Fruit fly (Drosophila melanogaster) whole organism, embryonic: ENCODE measurements around the gene CG1640.
A peak's percentile ranks its signal among the peaks of the same experiment; 100 is the strongest.

Experiments
- ATbp ChIP-seq: fragments of 200-800 bp; sonication (Bioruptor generic); optimal IDR thresholded peaks from 2 replicates; lab custom pipeline; 2017; ENCODE audit warnings: missing biosample characterization, mild to moderate bottlenecking, missing genetic modification characterization, missing genetic modification reagents
- Atf6 ChIP-seq: fragments of 200-800 bp; sonication (Bioruptor generic); IDR thresholded peaks from 2 replicates; pipeline ENCODE4 v1.3.6; 2022; ENCODE audit warnings: missing biosample characterization, missing genetic modification characterization
- Awh ChIP-seq: fragments of 200-800 bp; sonication (Bioruptor generic); IDR thresholded peaks from 2 replicates; pipeline ENCODE4, ENCODE4 v1.3.6; 2022; ENCODE audit warnings: missing biosample characterization, missing genetic modification characterization
- CG10979 ChIP-seq: fragments of 200-800 bp; sonication (Bioruptor generic); optimal IDR thresholded peaks from 2 replicates; lab custom pipeline; 2018; ENCODE audit warnings: missing biosample characterization, mild to moderate bottlenecking, missing genetic modification characterization, moderate library complexity
- CG11247 ChIP-seq: fragments of 200-800 bp; sonication (Bioruptor generic); IDR thresholded peaks from 2 replicates; pipeline ENCODE4 v1.3.6; 2022; ENCODE audit warnings: missing biosample characterization, missing genetic modification characterization
- CG11504 ChIP-seq: fragments of 200-800 bp; sonication (Bioruptor generic); optimal IDR thresholded peaks from 3 replicates; lab custom pipeline; 2019; ENCODE audit warnings: missing biosample characterization, mild to moderate bottlenecking, missing genetic modification characterization, moderate library complexity
- CG1233 ChIP-seq: fragments of 200-800 bp; sonication (Bioruptor generic); optimal IDR thresholded peaks from 4 replicates; lab custom pipeline; 2018; ENCODE audit warnings: missing biosample characterization, mild to moderate bottlenecking, missing genetic modification characterization
- CG14441 ChIP-seq: fragments of 200-800 bp; sonication (Bioruptor generic); IDR thresholded peaks from 2 replicates; pipeline ENCODE4 v1.3.6; 2022; ENCODE audit warnings: missing biosample characterization, missing genetic modification characterization
- CG1647 ChIP-seq: fragments of 200-800 bp; sonication (Bioruptor generic); optimal IDR thresholded peaks from 3 replicates; lab custom pipeline; 2016; ENCODE audit warnings: missing biosample characterization, missing genetic modification characterization
- CG2116 ChIP-seq: fragments of 200-800 bp; sonication (Bioruptor generic); optimal IDR thresholded peaks from 3 replicates; lab custom pipeline; 2018; ENCODE audit warnings: missing biosample characterization, mild to moderate bottlenecking, missing genetic modification characterization
- CG2202 ChIP-seq: fragments of 200-800 bp; sonication (Bioruptor generic); optimal IDR thresholded peaks from 2 replicates; lab custom pipeline; 2018; ENCODE audit warnings: missing biosample characterization, mild to moderate bottlenecking, missing genetic modification characterization
- CG31224 ChIP-seq: fragments of 200-800 bp; sonication (Bioruptor generic); IDR thresholded peaks from 2 replicates; pipeline ENCODE4 v1.3.6; 2022; ENCODE audit warnings: missing biosample characterization, missing genetic modification characterization
- CG31388 ChIP-seq: fragments of 200-800 bp; sonication (Bioruptor generic); optimal IDR thresholded peaks from 2 replicates; lab custom pipeline; 2016; ENCODE audit warnings: missing biosample characterization, missing genetic modification characterization
- CG33213 ChIP-seq: fragments of 200-800 bp; sonication (Bioruptor generic); optimal IDR thresholded peaks from 3 replicates; lab custom pipeline; 2016; ENCODE audit warnings: missing biosample characterization, missing genetic modification characterization
- CG4328 ChIP-seq: fragments of 200-800 bp; sonication (Bioruptor generic); optimal IDR thresholded peaks from 3 replicates; lab custom pipeline; 2017; ENCODE audit warnings: missing biosample characterization, missing genetic modification reagents, missing genetic modification characterization
- CG6254 ChIP-seq: fragments of 200-800 bp; sonication (Bioruptor generic); optimal IDR thresholded peaks from 3 replicates; lab custom pipeline; 2017; ENCODE audit warnings: mild to moderate bottlenecking, missing biosample characterization, missing genetic modification reagents, missing genetic modification characterization
- CG6654 ChIP-seq: fragments of 200-800 bp; sonication (Bioruptor generic); optimal IDR thresholded peaks from 2 replicates; lab custom pipeline; 2017; ENCODE audit warnings: missing biosample characterization, mild to moderate bottlenecking, missing genetic modification characterization
- CG7987 ChIP-seq: fragments of 200-800 bp; sonication (Bioruptor generic); optimal IDR thresholded peaks from 2 replicates; lab custom pipeline; 2018; ENCODE audit warnings: missing biosample characterization, mild to moderate bottlenecking, missing genetic modification characterization, moderate library complexity
- CG8281 ChIP-seq: fragments of 200-800 bp; sonication (Bioruptor generic); optimal IDR thresholded peaks from 2 replicates; lab custom pipeline; 2018; ENCODE audit warnings: missing biosample characterization, mild to moderate bottlenecking, missing genetic modification characterization, moderate library complexity
- CG8924 ChIP-seq: fragments of 200-800 bp; optimal IDR thresholded peaks from 3 replicates; lab custom pipeline; 2019; ENCODE audit warnings: missing biosample characterization, mild to moderate bottlenecking, missing genetic modification characterization, moderate library complexity
- CG8944 ChIP-seq: fragments of 200-800 bp; sonication (Bioruptor generic); optimal IDR thresholded peaks from 3 replicates; lab custom pipeline; 2016; ENCODE audit warnings: missing biosample characterization, missing genetic modification characterization
- CG9817 ChIP-seq: fragments of 200-800 bp; sonication (Bioruptor generic); optimal IDR thresholded peaks from 2 replicates; lab custom pipeline; 2018; ENCODE audit warnings: missing biosample characterization, mild to moderate bottlenecking, missing genetic modification characterization, moderate library complexity
- CG9876 ChIP-seq: fragments of 200-800 bp; sonication (Bioruptor generic); optimal IDR thresholded peaks from 2 replicates; lab custom pipeline; 2016; ENCODE audit warnings: missing biosample characterization, missing genetic modification characterization
- CG9932 ChIP-seq: fragments of 200-800 bp; sonication (Bioruptor generic); IDR thresholded peaks from 2 replicates; pipeline ENCODE4 v1.3.6; 2022; ENCODE audit warnings: missing biosample characterization, missing genetic modification characterization
- D19A ChIP-seq: fragments of 200-800 bp; optimal IDR thresholded peaks from 3 replicates; lab custom pipeline; 2019; ENCODE audit warnings: missing biosample characterization, mild to moderate bottlenecking, missing genetic modification characterization, moderate library complexity
- Dbx ChIP-seq: fragments of 200-800 bp; sonication (Bioruptor generic); IDR thresholded peaks from 3 replicates; pipeline ENCODE4 v1.3.6; 2022; ENCODE audit warnings: missing biosample characterization, missing genetic modification characterization
- Dfd ChIP-seq, 2 experiments: fragments of >200 bp; optimal IDR thresholded peaks; 2 replicates each; lab custom pipeline; 2017; ENCODE audit warnings: missing biosample characterization in 2 of 2, missing genetic modification characterization in 2 of 2
- Jarid2 ChIP-seq: fragments of 200-800 bp; sonication (Bioruptor generic); optimal IDR thresholded peaks from 3 replicates; lab custom pipeline; 2017; ENCODE audit warnings: mild to moderate bottlenecking, missing biosample characterization, missing genetic modification reagents, missing genetic modification characterization
- MBD-R2 ChIP-seq: fragments of 200-800 bp; sonication (Bioruptor generic); IDR thresholded peaks from 2 replicates; pipeline ENCODE4 v1.3.6; 2022; ENCODE audit warnings: missing biosample characterization, missing genetic modification characterization
- Med ChIP-seq: fragments of 200-800 bp; sonication (Bioruptor generic); peaks from one replicate; lab custom pipeline; 2016; ENCODE audit warnings: missing biosample characterization, missing genetic modification characterization, mild to moderate bottlenecking, inconsistent platforms, moderate library complexity
- Mrtf ChIP-seq: fragments of 200-800 bp; sonication (Bioruptor generic); IDR thresholded peaks from 3 replicates; pipeline ENCODE4 v1.3.6; 2022; ENCODE audit warnings: missing biosample characterization, missing genetic modification characterization
- Myb ChIP-seq: fragments of 200-800 bp; sonication (Bioruptor generic); optimal IDR thresholded peaks from 2 replicates; lab custom pipeline; 2016; ENCODE audit warnings: missing biosample characterization, missing genetic modification characterization
- Neu2 ChIP-seq: fragments of 200-800 bp; sonication (Bioruptor generic); optimal IDR thresholded peaks from 3 replicates; lab custom pipeline; 2016; ENCODE audit warnings: missing biosample characterization, missing genetic modification characterization, borderline replicate concordance
- Nf-YA ChIP-seq: fragments of 200-800 bp; sonication (Bioruptor generic); IDR thresholded peaks from 2 replicates; pipeline ENCODE4 v1.3.6; 2022; ENCODE audit warnings: missing biosample characterization, missing genetic modification characterization
- Oaz ChIP-seq: fragments of 200-800 bp; sonication (Bioruptor generic); IDR thresholded peaks from 2 replicates; pipeline ENCODE4 v1.3.6; 2022; ENCODE audit warnings: missing biosample characterization, missing genetic modification characterization
- Sry-δ ChIP-seq: fragments of 200-800 bp; sonication (Bioruptor generic); optimal IDR thresholded peaks from 2 replicates; lab custom pipeline; 2016; ENCODE audit warnings: missing biosample characterization, missing genetic modification characterization
- chm ChIP-seq: fragments of 200-800 bp; sonication (Bioruptor generic); IDR thresholded peaks from 2 replicates; pipeline ENCODE4 v1.3.6; 2022; ENCODE audit warnings: missing biosample characterization, missing genetic modification characterization
- dan ChIP-seq: fragments of 200-800 bp; sonication (Bioruptor generic); IDR thresholded peaks from 2 replicates; pipeline ENCODE4 v1.3.6; 2022; ENCODE audit warnings: missing biosample characterization, missing genetic modification characterization
- gsb-n ChIP-seq: fragments of 200-800 bp; sonication (Bioruptor generic); optimal IDR thresholded peaks from 3 replicates; lab custom pipeline; 2018; ENCODE audit warnings: missing biosample characterization, mild to moderate bottlenecking, missing genetic modification characterization
- ken ChIP-seq: fragments of 200-800 bp; sonication (Bioruptor generic); IDR thresholded peaks from 3 replicates; pipeline ENCODE4 v1.3.6; 2022; ENCODE audit warnings: missing biosample characterization, missing genetic modification characterization
- kni ChIP-seq: fragments of 200-800 bp; sonication (Bioruptor generic); optimal IDR thresholded peaks from 3 replicates; lab custom pipeline; 2017; ENCODE audit warnings: mild to moderate bottlenecking, missing biosample characterization, missing genetic modification reagents, missing genetic modification characterization
- lola ChIP-seq, 3 experiments: fragments of >200 bp in 2 of 3; fragments of 200-800 bp in 1 of 3; sonication (Bioruptor generic) in 1 of 3; optimal IDR thresholded peaks; 2 replicates each; lab custom pipeline; 2017 to 2019; ENCODE audit warnings: missing biosample characterization in 3 of 3, missing genetic modification characterization in 3 of 3, mild to moderate bottlenecking in 1 of 3, moderate library complexity in 1 of 3
- nerfin-1 ChIP-seq: fragments of 200-800 bp; sonication (Bioruptor generic); optimal IDR thresholded peaks from 3 replicates; lab custom pipeline; 2019; ENCODE audit warnings: missing biosample characterization, mild to moderate bottlenecking, missing genetic modification characterization, moderate library complexity
- nmo ChIP-seq: fragments of 200-800 bp; sonication (Bioruptor generic); optimal IDR thresholded peaks from 2 replicates; lab custom pipeline; 2018; ENCODE audit warnings: missing biosample characterization, mild to moderate bottlenecking, missing genetic modification characterization, moderate library complexity
- pb ChIP-seq: fragments of 200-800 bp; sonication (Bioruptor generic); optimal IDR thresholded peaks from 3 replicates; lab custom pipeline; 2016; ENCODE audit warnings: missing biosample characterization, missing genetic modification characterization
- pnt ChIP-seq: fragments of 200-800 bp; sonication (Bioruptor generic); optimal IDR thresholded peaks from 3 replicates; lab custom pipeline; 2016; ENCODE audit warnings: missing biosample characterization, missing genetic modification characterization
- psq ChIP-seq: fragments of 200-800 bp; sonication (Bioruptor generic); optimal IDR thresholded peaks from 2 replicates; lab custom pipeline; 2017; ENCODE audit warnings: missing biosample characterization, missing genetic modification characterization
- scrt ChIP-seq: fragments of 200-800 bp; sonication (Bioruptor generic); optimal IDR thresholded peaks from 2 replicates; lab custom pipeline; 2018; ENCODE audit warnings: missing biosample characterization, mild to moderate bottlenecking, missing genetic modification characterization, moderate library complexity
- slbo ChIP-seq: fragments of 200-800 bp; sonication (Bioruptor generic); IDR thresholded peaks from 2 replicates; pipeline ENCODE4 v1.3.6; 2022; ENCODE audit warnings: missing biosample characterization, missing genetic modification characterization
- tap ChIP-seq: fragments of 200-800 bp; optimal IDR thresholded peaks from 3 replicates; lab custom pipeline; 2019; ENCODE audit warnings: missing biosample characterization, mild to moderate bottlenecking, missing genetic modification characterization, moderate library complexity
- tin ChIP-seq: fragments of 200-800 bp; sonication (Bioruptor generic); optimal IDR thresholded peaks from 3 replicates; lab custom pipeline; 2016; ENCODE audit warnings: missing biosample characterization, missing genetic modification characterization
- unc-4 ChIP-seq: fragments of 200-800 bp; sonication (Bioruptor generic); IDR thresholded peaks from 2 replicates; pipeline ENCODE4 v1.3.6; 2022; ENCODE audit warnings: missing biosample characterization, missing genetic modification characterization; ENCODE audit not compliant: partially characterized antibody
- wek ChIP-seq: fragments of 200-800 bp; sonication (Bioruptor generic); optimal IDR thresholded peaks from 3 replicates; lab custom pipeline; 2018; ENCODE audit warnings: missing biosample characterization, mild to moderate bottlenecking, missing genetic modification characterization, moderate library complexity

CG1640 gene

dm6 chrX:13383770-13384169 lies 13.4 kb downstream of the CG1640 start (continued):
- TF ChIP-seq CG8281 = no peak
- TF ChIP-seq pb = peak; percentile 37
- TF ChIP-seq CG9932 (GFP tag; lab: Robert Waterston, UW) = peak; percentile 77
- TF ChIP-seq CG8944 (GFP tag; lab: Kevin White, UChicago) = peak; percentile 33
- peak; percentile 1 for TF ChIP-seq CG9817 (tag; lab: Kevin White, UChicago)
- TF ChIP-seq Dbx (GFP tag; lab: Robert Waterston, UW) = peak; percentile 67; the same call in 1 of the 3 replicates
- no peak for TF ChIP-seq CG2202
- peak; percentile 48 for TF ChIP-seq CG9876 (GFP tag; lab: Kevin White, UChicago)
- TF ChIP-seq CG6654 (GFP tag; lab: Kevin White, UChicago) = no peak
- no peak for TF ChIP-seq lola (GFP tag; optimal IDR thresholded peaks at IDR 0.05; lab: Kevin White, UChicago)
- peak; percentile 19 for TF ChIP-seq nerfin-1 (tag; lab: Kevin White, UChicago)
- TF ChIP-seq unc-4 (GFP tag; lab: Robert Waterston, UW) = no peak
- peak; percentile 43 for TF ChIP-seq CG1647 (GFP tag; lab: Kevin White, UChicago)
- TF ChIP-seq psq (GFP tag; lab: Kevin White, UChicago) = no peak
- no peak for TF ChIP-seq dan
- TF ChIP-seq CG7987 (GFP tag; lab: Kevin White, UChicago) = peak; percentile 63
- no peak for TF ChIP-seq CG10979
- no peak for TF ChIP-seq CG6254
- TF ChIP-seq Med = peak; percentile 95
- TF ChIP-seq slbo (GFP tag; lab: Robert Waterston, UW) = peak; percentile 81
- peak; percentile 41; the same call in 1 of the 2 replicates for TF ChIP-seq CG11247 (GFP tag; lab: Robert Waterston, UW)
- peak; percentile 12 for TF ChIP-seq D19A (tag; lab: Kevin White, UChicago)
- TF ChIP-seq wek (GFP tag; lab: Kevin White, UChicago) = peak; percentile 42
- no peak for TF ChIP-seq tap (tag; lab: Kevin White, UChicago)
- peak; percentile 32 for TF ChIP-seq Myb
- TF ChIP-seq Oaz (GFP tag; lab: Robert Waterston, UW) = no peak
- peak; percentile 33 for TF ChIP-seq CG33213 (GFP tag; lab: Kevin White, UChicago)
- no peak for TF ChIP-seq Neu2 (GFP tag; lab: Kevin White, UChicago)
- TF ChIP-seq gsb-n (tag; lab: Kevin White, UChicago) = no peak
- no peak for TF ChIP-seq Awh
- TF ChIP-seq CG14441 (GFP tag; lab: Robert Waterston, UW) = peak; percentile 52
- TF ChIP-seq ken (GFP tag; lab: Robert Waterston, UW) = peak; percentile 62; the same call in 2 of the 3 replicates
- no peak for TF ChIP-seq CG31388 (GFP tag; lab: Kevin White, UChicago)
- no peak for TF ChIP-seq CG4328 (GFP tag; lab: Kevin White, UChicago)
- TF ChIP-seq CG2116 (GFP tag; lab: Kevin White, UChicago) = peak; percentile 10
- peak; percentile 15 for TF ChIP-seq nmo
- peak; percentile 28 for TF ChIP-seq CG1233 (GFP tag; lab: Kevin White, UChicago)
- peak; percentile 19 for TF ChIP-seq CG8924 (tag; lab: Kevin White, UChicago)
- peak; percentile 62 for TF ChIP-seq Atf6 (GFP tag; lab: Robert Waterston, UW)
- TF ChIP-seq tin (GFP tag; lab: Kevin White, UChicago) = peak; percentile 46
- TF ChIP-seq Sry-δ (GFP tag; lab: Kevin White, UChicago) = peak; percentile 15
- TF ChIP-seq, all 482 proteins: peak for 253

dm6 chrX:13384177-13384576 lies 13.8 kb downstream of the CG1640 start:
- TF ChIP-seq scrt (GFP tag; lab: Kevin White, UChicago) = no peak
- no peak for TF ChIP-seq Jarid2
- no peak for TF ChIP-seq kni (GFP tag; lab: Kevin White, UChicago)
- TF ChIP-seq Dfd (GFP tag; optimal IDR thresholded peaks at IDR 0.05; lab: Kevin White, UChicago) = peak in 1 of 2 experiments; percentile 57
- no peak for TF ChIP-seq chm
- no peak for TF ChIP-seq Mrtf (GFP tag; lab: Robert Waterston, UW)
- TF ChIP-seq ATbp (GFP tag; lab: Kevin White, UChicago) = no peak
- 0 out of 2 replicates have a peak, but pooled peaks have one; percentile 3 for TF ChIP-seq MBD-R2 (GFP tag; lab: Robert Waterston, UW)
- no peak for TF ChIP-seq pnt
- no peak for TF ChIP-seq Nf-YA (GFP tag; lab: Robert Waterston, UW)
- TF ChIP-seq CG31224 (GFP tag; lab: Robert Waterston, UW) = no peak
- TF ChIP-seq CG11504 (tag; lab: Kevin White, UChicago) = no peak
